Fruit fly (Drosophila melanogaster) whole organism: ENCODE results near the gene CG34452.

Source experiments
- CG8478 ChIP-seq: fragments of >200 bp; optimal IDR thresholded peaks from 2 replicates; lab custom pipeline; 2018; ENCODE audit warnings: inconsistent platforms
- EcR ChIP-seq, 2 experiments: fragments of >200 bp; optimal IDR thresholded peaks; 2 replicates each; lab custom pipeline; 2017; ENCODE audit warnings: missing biosample characterization in 2 of 2, missing genetic modification characterization in 2 of 2, missing genetic modification reagents in 2 of 2
- pan ChIP-seq: fragments of >200 bp; optimal IDR thresholded peaks from 2 replicates; lab custom pipeline; 2017
- usp ChIP-seq: fragments of >200 bp; optimal IDR thresholded peaks from 2 replicates; lab custom pipeline; 2017; ENCODE audit warnings: missing biosample characterization, missing genetic modification characterization, mixed read lengths

DNA sequence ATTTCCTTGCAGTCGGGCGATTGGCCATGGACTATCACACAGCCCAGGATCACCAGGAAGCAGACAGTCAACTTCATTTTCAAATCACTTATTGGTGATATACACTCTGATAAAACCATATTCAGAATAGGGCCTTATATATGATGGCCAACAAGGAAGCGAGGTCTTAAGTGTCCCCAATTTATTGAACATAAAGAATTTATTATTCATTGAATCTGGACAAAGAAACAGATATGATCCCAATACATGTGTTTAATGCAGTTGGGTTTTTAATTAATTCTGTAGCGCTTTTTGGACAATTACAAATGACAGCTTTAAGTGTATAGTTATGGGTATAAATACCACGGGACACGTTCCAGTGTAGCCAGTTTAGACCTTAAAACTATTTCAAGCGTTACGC, 28.4 kb downstream of the CG34452 start, which contains the start of the genes Eig71Eh and Eig71Ei:
- TF ChIP-seq usp (GFP tag; lab: Kevin White, UChicago) (no peak), EcR (GFP tag; optimal IDR thresholded peaks at IDR 0.05; lab: Kevin White, UChicago) (no peak), CG8478 (no peak), pan (no peak)
